Worm (Caenorhabditis elegans): ENCODE measurements around the gene F47B10.4.

The F47B10.4 gene

DNA sequence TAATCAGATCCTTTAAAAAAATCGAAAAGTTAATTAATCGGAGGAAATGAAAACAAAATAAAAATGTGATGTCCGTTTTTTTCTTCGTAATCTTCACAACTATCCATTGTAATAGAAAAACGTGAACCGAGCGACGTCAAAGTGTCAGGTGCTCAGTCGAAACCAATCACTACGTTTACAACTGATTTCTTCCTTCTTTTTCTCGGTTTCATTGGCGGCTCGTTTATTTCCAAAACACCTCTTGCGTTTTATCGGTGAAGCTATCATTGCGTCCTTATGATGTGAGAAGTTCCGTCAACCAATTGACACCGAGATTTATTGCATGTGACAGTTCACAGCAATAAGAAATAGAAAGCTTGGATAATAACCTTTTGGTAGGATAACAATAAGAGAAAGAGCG lies 37.8 kb upstream of the F47B10.4 start:
- no peak for TF ChIP-seq zip-5 (tag; optimal IDR thresholded peaks at IDR 0.05)
- no peak for TF ChIP-seq pha-4 (tag; optimal IDR thresholded peaks at IDR 0.05)
- TF ChIP-seq nfya-1 (tag; optimal IDR thresholded peaks at IDR 0.05) = peak; percentile 52
- no peak for TF ChIP-seq ztf-16 (tag; optimal IDR thresholded peaks at IDR 0.05)
- TF ChIP-seq unc-55 (GFP tag; optimal IDR thresholded peaks at IDR 0.05) = peak; percentile 30
- TF ChIP-seq mec-3 (tag; optimal IDR thresholded peaks at IDR 0.05; ENCODE audit: borderline replicate concordance) = no peak
- TF ChIP-seq K09A11.1 (tag; optimal IDR thresholded peaks at IDR 0.05; ENCODE audit: insufficient read depth) = no peak
- TF ChIP-seq Y22D7AL.16 (tag; optimal IDR thresholded peaks at IDR 0.05) = no peak
- TF ChIP-seq unc-42 (tag; optimal IDR thresholded peaks at IDR 0.05) = no peak
- no peak for TF ChIP-seq C38D4.7 (GFP tag; optimal IDR thresholded peaks at IDR 0.05)
- TF ChIP-seq ref-2 (tag; optimal IDR thresholded peaks at IDR 0.05) = no peak

- no peak for TF ChIP-seq ttx-3 (tag; optimal IDR thresholded peaks at IDR 0.05)
- no peak for TF ChIP-seq hlh-13 (GFP tag; optimal IDR thresholded peaks at IDR 0.05)
- TF ChIP-seq ztf-16 (tag; optimal IDR thresholded peaks at IDR 0.05) = no peak
- TF ChIP-seq unc-42 (tag; optimal IDR thresholded peaks at IDR 0.05) = no peak
- no peak for TF ChIP-seq eyg-1 (tag; optimal IDR thresholded peaks at IDR 0.05)
- TF ChIP-seq hlh-15 (tag; optimal IDR thresholded peaks at IDR 0.05) = no peak
- TF ChIP-seq hlh-30 (tag; optimal IDR thresholded peaks at IDR 0.05; ENCODE audit: insufficient read depth) = no peak
Observed at ce11 chrX:10859211-10859610, 31.9 kb upstream of the F47B10.4 start, which contains the start of gene pgp-5. TSS of gene pgp-5 (minus strand) at chrX:10859297.

DNA sequence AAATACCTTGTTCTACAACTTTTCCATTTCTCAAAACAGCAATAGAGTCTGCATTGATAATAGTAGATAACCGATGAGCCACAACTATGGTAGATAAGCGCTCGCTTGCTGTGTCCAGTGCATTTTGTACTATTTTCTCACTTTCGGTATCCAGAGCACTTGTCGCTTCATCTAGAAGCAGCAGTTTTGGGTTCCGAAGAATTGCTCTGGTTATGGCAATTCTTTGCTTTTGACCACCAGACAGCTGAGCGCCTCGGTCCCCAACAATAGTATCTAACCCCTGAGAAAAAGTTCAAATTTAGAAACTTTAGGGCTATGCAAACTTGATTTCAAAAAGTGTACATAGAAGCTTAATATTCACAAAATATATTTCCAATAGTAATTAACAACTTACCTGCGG lies 31.4 kb upstream of the F47B10.4 start:
- TF ChIP-seq npax-4 (tag; optimal IDR thresholded peaks at IDR 0.05) (no peak), ahr-1 (tag; optimal IDR thresholded peaks at IDR 0.05) (peak; percentile 13)

DNA sequence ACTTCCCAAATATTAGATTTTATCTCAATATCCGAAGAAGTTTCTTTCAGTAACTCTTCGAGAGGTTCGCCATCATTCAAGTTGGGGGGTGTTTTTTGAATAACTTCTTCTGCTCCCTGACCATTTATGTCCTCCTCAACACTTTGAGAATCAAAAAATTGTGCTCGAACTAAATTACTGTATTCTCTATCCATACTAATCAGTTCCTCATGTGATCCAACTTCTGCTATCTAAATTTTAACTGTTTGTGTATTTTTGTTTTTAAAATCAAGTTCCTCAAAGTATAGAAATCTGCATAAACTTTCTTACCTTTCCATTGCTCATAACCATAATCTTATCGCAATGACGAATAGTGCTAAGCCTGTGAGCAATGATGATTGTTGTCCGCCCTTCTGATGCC lies 29.4 kb upstream of the F47B10.4 start:
- no peak for TF ChIP-seq ceh-2 (tag; optimal IDR thresholded peaks at IDR 0.05)
- TF ChIP-seq hlh-6 (tag; optimal IDR thresholded peaks at IDR 0.05) = no peak
- TF ChIP-seq fkh-10 (GFP tag; optimal IDR thresholded peaks at IDR 0.05) = no peak
- no peak for TF ChIP-seq fax-1 (tag; optimal IDR thresholded peaks at IDR 0.05)
- TF ChIP-seq nhr-232 (tag; optimal IDR thresholded peaks at IDR 0.05) = no peak
- no peak for TF ChIP-seq ceh-24 (tag; optimal IDR thresholded peaks at IDR 0.05)
- TF ChIP-seq odd-2 (tag; optimal IDR thresholded peaks at IDR 0.05) = no peak
- TF ChIP-seq unc-3 (GFP tag; conservative IDR thresholded peaks at IDR 0.05) = no peak
- TF ChIP-seq unc-3 (tag; optimal IDR thresholded peaks at IDR 0.05) = no peak
- TF ChIP-seq ceh-9 (tag; optimal IDR thresholded peaks at IDR 0.05) = no peak

ce11 chrX:10862582-10862981 lies 28.5 kb upstream of the F47B10.4 start:
- no peak for TF ChIP-seq ttx-3 (tag; optimal IDR thresholded peaks at IDR 0.05)
- no peak for TF ChIP-seq rnt-1 (tag; optimal IDR thresholded peaks at IDR 0.05)
- no peak for TF ChIP-seq ceh-30 (tag; optimal IDR thresholded peaks at IDR 0.05)
- TF ChIP-seq ceh-6 (GFP tag; optimal IDR thresholded peaks at IDR 0.05) = no peak
- no peak for TF ChIP-seq ceh-19 (GFP tag; optimal IDR thresholded peaks at IDR 0.05)
- TF ChIP-seq tbx-7 (tag; optimal IDR thresholded peaks at IDR 0.05) = no peak
- no peak for TF ChIP-seq npax-4 (tag; optimal IDR thresholded peaks at IDR 0.05)
- TF ChIP-seq F13H6.1 (tag; optimal IDR thresholded peaks at IDR 0.05) = no peak
- TF ChIP-seq T23F11.4 (GFP tag; optimal IDR thresholded peaks at IDR 0.05) = no peak
- TF ChIP-seq hlh-8 (tag; optimal IDR thresholded peaks at IDR 0.05) = no peak
- TF ChIP-seq ztf-16 (tag; optimal IDR thresholded peaks at IDR 0.05) = no peak
- no peak for TF ChIP-seq sox-4 (tag; optimal IDR thresholded peaks at IDR 0.05)
- no peak for TF ChIP-seq ceh-22 (tag; optimal IDR thresholded peaks at IDR 0.05)
- TF ChIP-seq ceh-14 (tag; optimal IDR thresholded peaks at IDR 0.05) = no peak
- TF ChIP-seq ref-2 (tag; optimal IDR thresholded peaks at IDR 0.05) = no peak
- no peak for TF ChIP-seq hlh-15 (tag; optimal IDR thresholded peaks at IDR 0.05)
- no peak for TF ChIP-seq ceh-31 (tag; optimal IDR thresholded peaks at IDR 0.05)
- no peak for TF ChIP-seq fkh-6 (tag; optimal IDR thresholded peaks at IDR 0.05)
- TF ChIP-seq lim-6 (tag; optimal IDR thresholded peaks at IDR 0.05) = no peak

Measured in whole organism, late embryonic.